Worm (Caenorhabditis elegans) whole organism, young adult: Measurements from ENCODE around the gene Y43F8B.28.
A peak's percentile ranks its signal among the peaks of the same experiment; 100 is the strongest.

Experiments
- B0261.1 ChIP-seq: sonication (generic microtip); optimal IDR thresholded peaks from 2 replicates; lab custom pipeline; 2016; ENCODE audit warnings: mild to moderate bottlenecking, missing genetic modification characterization, moderate library complexity, missing compliant biosample characterization
- B0336.3 ChIP-seq: fragments of 200-800 bp; sonication (Bioruptor generic); IDR thresholded peaks from 2 replicates; pipeline ENCODE4 v1.3.6; 2022; ENCODE audit warnings: missing genetic modification characterization, missing compliant biosample characterization
- Y53G8AR.9 ChIP-seq: fragments of 200-800 bp; sonication (Bioruptor generic); conservative IDR thresholded peaks from 2 replicates; pipeline ENCODE4 v1.3.6; 2022; ENCODE audit warnings: missing genetic modification reagents, missing genetic modification characterization, missing compliant biosample characterization
- Y56A3A.18 ChIP-seq: fragments of 200-800 bp; sonication (Bioruptor generic); IDR thresholded peaks from 2 replicates; pipeline ENCODE4 v1.3.6; 2022; ENCODE audit warnings: missing genetic modification reagents, missing genetic modification characterization, missing compliant biosample characterization
- ama-1 ChIP-seq, 3 experiments: fragments of 150-350 bp in 1 of 3; sonication (generic microtip) in 2 of 3; optimal IDR thresholded peaks; 2 replicates each; lab custom pipeline; 2014 to 2018; ENCODE audit warnings: missing biosample characterization in 2 of 3, missing genetic modification characterization in 2 of 3, missing genetic modification reagents in 2 of 3
- attf-3 ChIP-seq: fragments of 200-800 bp; sonication (Bioruptor generic); conservative IDR thresholded peaks from 2 replicates; pipeline ENCODE4 v1.3.6; 2022; ENCODE audit warnings: missing genetic modification reagents, missing genetic modification characterization, missing compliant biosample characterization
- attf-5 ChIP-seq: fragments of 200-800 bp; sonication (Bioruptor generic); optimal IDR thresholded peaks from 2 replicates; lab custom pipeline; 2018; ENCODE audit warnings: mild to moderate bottlenecking, missing genetic modification characterization, missing compliant biosample characterization
- cebp-1 ChIP-seq, 2 experiments: fragments of 200-800 bp in 1 of 2; sonication (Bioruptor generic) in 1 of 2; sonication (generic microtip) in 1 of 2; IDR thresholded peaks in 1 of 2; optimal IDR thresholded peaks in 1 of 2; 2 replicates each; pipeline versions ENCODE4 v1.3.6 to Lab custom; 2017 to 2022; ENCODE audit warnings: missing compliant biosample characterization in 2 of 2, missing genetic modification characterization in 2 of 2, mild to moderate bottlenecking in 1 of 2, missing genetic modification reagents in 1 of 2, moderate library complexity in 1 of 2
- cebp-2 ChIP-seq: fragments of 200-800 bp; sonication (Bioruptor generic); IDR thresholded peaks from 2 replicates; pipeline ENCODE4 v1.3.6; 2022; ENCODE audit warnings: missing genetic modification characterization, missing compliant biosample characterization
- ceh-27 ChIP-seq: fragments of 200-800 bp; sonication (Bioruptor generic); optimal IDR thresholded peaks from 2 replicates; lab custom pipeline; 2018; ENCODE audit warnings: mild to moderate bottlenecking, missing genetic modification characterization, moderate library complexity, missing compliant biosample characterization
- die-1 ChIP-seq: sonication (generic microtip); optimal IDR thresholded peaks from 2 replicates; lab custom pipeline; 2016; ENCODE audit warnings: missing genotype, mild to moderate bottlenecking, missing genetic modification characterization, missing compliant biosample characterization
- egl-18 ChIP-seq: fragments of 200-800 bp; sonication (Bioruptor generic); IDR thresholded peaks from 2 replicates; pipeline ENCODE4 v1.3.6; 2022; ENCODE audit warnings: missing genetic modification reagents, missing genetic modification characterization, missing compliant biosample characterization
- fkh-3 ChIP-seq: sonication (generic microtip); optimal IDR thresholded peaks from 2 replicates; lab custom pipeline; 2016; ENCODE audit warnings: mild to moderate bottlenecking, missing genetic modification characterization, missing compliant biosample characterization
- gei-17 ChIP-seq: fragments of 200-800 bp; sonication (Bioruptor generic); optimal IDR thresholded peaks from 2 replicates; lab custom pipeline; 2018; ENCODE audit warnings: mild to moderate bottlenecking, missing genetic modification characterization, missing compliant biosample characterization
- hmg-1.2 ChIP-seq: fragments of 200-800 bp; sonication (Bioruptor generic); IDR thresholded peaks from 2 replicates; pipeline ENCODE4 v1.3.6; 2022; ENCODE audit warnings: missing genetic modification reagents, missing genetic modification characterization, missing compliant biosample characterization
- lin-26 ChIP-seq: fragments of 200-800 bp; sonication (Bioruptor generic); IDR thresholded peaks from 2 replicates; pipeline ENCODE4 v1.3.6; 2022; ENCODE audit warnings: missing genetic modification reagents, missing genetic modification characterization, missing compliant biosample characterization
- lin-35 ChIP-seq, 3 experiments: fragments of 150-350 bp in 2 of 3; sonication (generic microtip) in 1 of 3; optimal IDR thresholded peaks; 2 replicates each; lab custom pipeline; 2014 to 2018; ENCODE audit warnings: missing biosample characterization in 3 of 3, missing genetic modification characterization in 3 of 3, missing genetic modification reagents in 3 of 3
- madf-3 ChIP-seq: fragments of 200-800 bp; sonication (Bioruptor generic); IDR thresholded peaks from 2 replicates; pipeline ENCODE4 v1.3.6; 2022; ENCODE audit warnings: missing genetic modification reagents, missing genetic modification characterization, missing compliant biosample characterization
- madf-6 ChIP-seq: fragments of 200-800 bp; sonication (Bioruptor generic); IDR thresholded peaks from 2 replicates; pipeline ENCODE4 v1.3.6; 2022; ENCODE audit warnings: missing genetic modification reagents, missing genetic modification characterization, missing compliant biosample characterization
- mcd-1 ChIP-seq: fragments of 200-800 bp; sonication (Bioruptor generic); IDR thresholded peaks from 2 replicates; pipeline ENCODE4 v1.3.6; 2022; ENCODE audit warnings: missing genetic modification reagents, missing genetic modification characterization, missing compliant biosample characterization
- mes-4 ChIP-seq: sonication (generic microtip); optimal IDR thresholded peaks from 2 replicates; lab custom pipeline; 2016; ENCODE audit warnings: missing genotype, missing genetic modification characterization, missing compliant biosample characterization
- nfyb-1 ChIP-seq: fragments of 200-800 bp; sonication (Bioruptor generic); IDR thresholded peaks from 2 replicates; pipeline ENCODE4 v1.3.6; 2022; ENCODE audit warnings: missing genetic modification reagents, missing genetic modification characterization, missing compliant biosample characterization
- nhr-90 ChIP-seq: sonication (generic microtip); optimal IDR thresholded peaks from 2 replicates; lab custom pipeline; 2016; ENCODE audit warnings: missing genotype, mild to moderate bottlenecking, missing genetic modification characterization, missing compliant biosample characterization
- rcor-1 ChIP-seq: fragments of 200-800 bp; sonication (Bioruptor generic); IDR thresholded peaks from 2 replicates; pipeline ENCODE4 v1.3.6; 2022; ENCODE audit warnings: missing genetic modification reagents, missing genetic modification characterization, missing compliant biosample characterization
- rpc-1 ChIP-seq, 2 experiments: fragments of 150-350 bp in 1 of 2; sonication (generic microtip) in 1 of 2; optimal IDR thresholded peaks; 2 replicates each; lab custom pipeline; 2014 to 2018; ENCODE audit warnings: missing biosample characterization in 1 of 2, missing genetic modification characterization in 1 of 2, missing genetic modification reagents in 1 of 2, missing genotype in 1 of 2
- tbp1 ChIP-seq: fragments of 200-800 bp; sonication (Bioruptor generic); optimal IDR thresholded peaks from 2 replicates; lab custom pipeline; 2018; ENCODE audit warnings: mild to moderate bottlenecking, missing genetic modification characterization, missing compliant biosample characterization
- unc-130 ChIP-seq: sonication (generic microtip); optimal IDR thresholded peaks from 2 replicates; lab custom pipeline; 2016; ENCODE audit warnings: missing genetic modification reagents, missing genetic modification characterization, missing compliant biosample characterization
- ztf-18 ChIP-seq: sonication (generic microtip); optimal IDR thresholded peaks from 2 replicates; lab custom pipeline; 2016; ENCODE audit warnings: missing genotype, mild to moderate bottlenecking, missing genetic modification characterization, missing compliant biosample characterization
- ztf-26 ChIP-seq: sonication (generic microtip); optimal IDR thresholded peaks from 2 replicates; lab custom pipeline; 2017; ENCODE audit warnings: missing genetic modification characterization, missing compliant biosample characterization
- ztf-3 ChIP-seq: fragments of 200-800 bp; sonication (Bioruptor generic); optimal IDR thresholded peaks from 2 replicates; lab custom pipeline; 2018; ENCODE audit warnings: mild to moderate bottlenecking, missing genetic modification characterization, missing compliant biosample characterization

Y43F8B.28 gene

ce11 chrV:19520597-19521322 is 35.6 kb downstream of the Y43F8B.28 start:
- TF ChIP-seq fkh-3 (tag; lab: Kevin White, UChicago): no peak
- peak in 1 of 3 experiments; percentile 5 for TF ChIP-seq lin-35 (GFP tag; optimal IDR thresholded peaks at IDR 0.05; lab: Kevin White, UChicago)
- TF ChIP-seq ama-1 (optimal IDR thresholded peaks at IDR 0.05; lab: Kevin White, UChicago): peak; percentile 73
- no peak for TF ChIP-seq ama-1 (GFP tag; optimal IDR thresholded peaks at IDR 0.05; lab: Kevin White, UChicago)
- TF ChIP-seq rcor-1 (GFP tag; lab: Robert Waterston, UW): no peak
- TF ChIP-seq Y53G8AR.9: 0 out of 2 replicates have a peak, but pooled peaks have one; percentile 12
- no peak for TF ChIP-seq egl-18 (GFP tag; lab: Robert Waterston, UW)

ce11 chrV:19521351-19522278 is 36.5 kb downstream of the Y43F8B.28 start:
- TF ChIP-seq gei-17 (GFP tag; lab: Kevin White, UChicago): peak; percentile 24
- TF ChIP-seq nhr-90 (tag; lab: Kevin White, UChicago): peak; percentile 26
- peak; percentile 53 for TF ChIP-seq mes-4 (tag; lab: Kevin White, UChicago)
- TF ChIP-seq B0261.1 (tag; lab: Kevin White, UChicago): peak; percentile 55
- TF ChIP-seq ztf-18 (tag; lab: Kevin White, UChicago): peak; percentile 47
- peak; percentile 34; the same call in 1 of the 2 replicates for TF ChIP-seq hmg-1.2 (GFP tag; lab: Robert Waterston, UW)
- peak in 1 of 3 experiments; percentile 14 for TF ChIP-seq lin-35 (GFP tag; optimal IDR thresholded peaks at IDR 0.05; lab: Kevin White, UChicago)
- no peak for TF ChIP-seq Y56A3A.18 (GFP tag; lab: Robert Waterston, UW)
- TF ChIP-seq cebp-1 (GFP tag; IDR thresholded peaks at IDR 0.05; lab: Robert Waterston, UW): no peak
- peak; percentile 4 for TF ChIP-seq cebp-1 (tag; optimal IDR thresholded peaks at IDR 0.05; lab: Kevin White, UChicago)
- no peak for TF ChIP-seq ceh-27 (GFP tag; lab: Kevin White, UChicago)
- TF ChIP-seq rpc-1 (optimal IDR thresholded peaks at IDR 0.05; lab: Kevin White, UChicago): peak; percentile 37
- TF ChIP-seq rpc-1 (tag; optimal IDR thresholded peaks at IDR 0.05; lab: Kevin White, UChicago): peak; percentile 67
- 0 out of 2 replicates have a peak, but pooled peaks have one; percentile 53 for TF ChIP-seq nfyb-1 (GFP tag; lab: Robert Waterston, UW)
- TF ChIP-seq mcd-1 (GFP tag; lab: Robert Waterston, UW): peak; percentile 31; the same call in 1 of the 2 replicates
- TF ChIP-seq madf-3 (GFP tag; lab: Robert Waterston, UW): no peak
- TF ChIP-seq ztf-26 (tag; lab: Kevin White, UChicago): peak; percentile 32
- no peak for TF ChIP-seq unc-130 (GFP tag; lab: Kevin White, UChicago)
- TF ChIP-seq ama-1 (optimal IDR thresholded peaks at IDR 0.05; lab: Kevin White, UChicago): peak; percentile 37
- TF ChIP-seq ama-1 (GFP tag; optimal IDR thresholded peaks at IDR 0.05; lab: Kevin White, UChicago): peak in 1 of 2 experiments; percentile 20
- TF ChIP-seq attf-5: peak; percentile 0
- TF ChIP-seq rcor-1 (GFP tag; lab: Robert Waterston, UW): peak; percentile 47; the same call in 1 of the 2 replicates
- TF ChIP-seq die-1: peak; percentile 13
- TF ChIP-seq tbp1: peak; percentile 74
- TF ChIP-seq attf-3: no peak
- 0 out of 2 replicates have a peak, but pooled peaks have one; percentile 18 for TF ChIP-seq B0336.3 (GFP tag; lab: Robert Waterston, UW)
- peak; percentile 23 for TF ChIP-seq madf-6
- TF ChIP-seq cebp-2 (GFP tag; lab: Robert Waterston, UW): peak; percentile 63
- TF ChIP-seq lin-26 (GFP tag; lab: Robert Waterston, UW): peak; percentile 63; the same call in 1 of the 2 replicates
- no peak for TF ChIP-seq ztf-3 (GFP tag; lab: Kevin White, UChicago)
